Worm (Caenorhabditis elegans) whole organism, young adult: ENCODE measurements around the gene srlf-15.

Experiments
- aptf-2 ChIP-seq: fragments of 200-800 bp; sonication (Bioruptor generic); conservative IDR thresholded peaks from 2 replicates; pipeline ENCODE4 v1.3.6; 2022; ENCODE audit warnings: missing genetic modification reagents, missing genetic modification characterization, missing compliant biosample characterization
- atf-7 ChIP-seq: sonication (generic microtip); optimal IDR thresholded peaks from 2 replicates; lab custom pipeline; 2017; ENCODE audit warnings: mild to moderate bottlenecking, missing genetic modification characterization, missing compliant biosample characterization
- lir-1 ChIP-seq: fragments of 200-800 bp; sonication (Bioruptor generic); conservative IDR thresholded peaks from 2 replicates; pipeline ENCODE4 v1.3.6; 2022; ENCODE audit warnings: missing genetic modification reagents, missing genetic modification characterization, missing compliant biosample characterization
- snpc-3.4 ChIP-seq: sonication (generic microtip); optimal IDR thresholded peaks from 2 replicates; lab custom pipeline; 2017; ENCODE audit warnings: missing genetic modification characterization, mild to moderate bottlenecking, missing compliant biosample characterization, antibody characterized with exemption, moderate library complexity, missing genotype, missing genetic modification reagents
- ztf-18 ChIP-seq: sonication (generic microtip); optimal IDR thresholded peaks from 2 replicates; lab custom pipeline; 2016; ENCODE audit warnings: missing genotype, mild to moderate bottlenecking, missing genetic modification characterization, missing compliant biosample characterization

DNA sequence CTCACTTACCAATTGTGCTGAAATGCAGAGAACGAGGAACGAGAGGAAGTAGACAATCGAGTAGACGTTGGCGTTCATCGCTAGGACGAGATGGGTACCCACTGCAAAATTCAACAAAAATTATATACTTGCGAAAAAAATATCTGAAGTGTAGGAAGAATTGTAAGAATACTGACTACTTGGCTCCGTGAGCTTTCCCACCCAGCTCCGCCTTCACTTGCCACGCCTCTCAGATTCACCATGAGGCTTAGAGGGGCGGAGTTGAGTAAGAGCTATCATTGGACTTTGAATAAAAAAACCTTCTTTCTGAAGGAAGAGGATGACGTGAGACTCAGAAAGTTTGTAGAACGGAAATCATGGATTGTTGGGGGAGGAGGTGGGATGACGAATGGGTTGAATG, 5.6 kb upstream of the srlf-15 start, which contains the start of gene nlp-18:
- TF ChIP-seq aptf-2 (GFP tag; lab: Robert Waterston, UW) (no peak), ztf-18 (tag; lab: Kevin White, UChicago) (no peak), snpc-3.4 (tag; lab: Kevin White, UChicago) (no peak), atf-7 (tag; lab: Kevin White, UChicago) (no peak), lir-1 (GFP tag; lab: Robert Waterston, UW) (no peak)
